Fruit fly (Drosophila melanogaster): Measurements from ENCODE around the gene CG14020.

DNA sequence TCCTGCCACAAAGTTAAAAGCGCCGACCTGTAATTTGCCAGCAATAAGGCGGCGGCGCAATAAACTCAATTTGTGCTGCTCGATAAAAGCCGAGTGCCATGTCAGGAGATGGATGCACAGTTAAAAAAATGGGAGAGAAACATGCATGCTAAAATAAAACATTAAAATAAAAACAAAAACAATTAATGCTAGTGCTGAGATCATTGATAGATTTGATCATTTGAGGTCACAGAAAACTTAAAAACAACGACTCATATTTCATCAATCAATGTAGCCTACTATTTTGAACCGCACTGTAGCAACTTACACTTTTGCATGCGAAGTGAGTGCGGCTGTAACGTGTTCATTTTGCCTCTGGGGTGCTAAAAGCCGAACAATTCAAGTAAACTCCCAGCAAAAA lies 34.4 kb upstream of the CG14020 start:
- TF ChIP-seq CG7101 (tag; optimal IDR thresholded peaks at IDR 0.05) (no peak), CG33017 (tag; optimal IDR thresholded peaks at IDR 0.05) (no peak), Hr96 (GFP tag; optimal IDR thresholded peaks at IDR 0.05) (no peak), Clk (GFP tag; optimal IDR thresholded peaks at IDR 0.05) (no peak), kay (GFP tag; ENCODE audit: borderline replicate concordance) (no peak), CG12768 (GFP tag; optimal IDR thresholded peaks at IDR 0.05) (no peak), Mnt (GFP tag; optimal IDR thresholded peaks at IDR 0.05) (no peak), CG14711 (tag; optimal IDR thresholded peaks at IDR 0.05) (no peak), CG1620 (GFP tag; optimal IDR thresholded peaks at IDR 0.05) (no peak), cnc (optimal IDR thresholded peaks at IDR 0.05) (no peak)

All from whole organism, adult.